Worm (Caenorhabditis elegans) whole organism, early embryonic: Measurements from ENCODE around the gene capa-1.

Source experiments
- ets-7 ChIP-seq: sonication (generic microtip); optimal IDR thresholded peaks from 2 replicates; lab custom pipeline; 2016; ENCODE audit warnings: missing genotype, missing genetic modification characterization, missing compliant biosample characterization
- hmg-4 ChIP-seq: fragments of 200-800 bp; sonication (Bioruptor generic); optimal IDR thresholded peaks from 2 replicates; lab custom pipeline; 2018; ENCODE audit warnings: mild to moderate bottlenecking, missing genetic modification characterization, missing compliant biosample characterization
- sea-1 ChIP-seq: fragments of 200-800 bp; sonication (Bioruptor generic); conservative IDR thresholded peaks from 2 replicates; pipeline ENCODE4 v1.3.6; 2022; ENCODE audit warnings: missing genetic modification characterization, missing compliant biosample characterization
- tra-4 ChIP-seq: sonication (generic microtip); optimal IDR thresholded peaks from 2 replicates; lab custom pipeline; 2017; ENCODE audit warnings: missing genetic modification characterization, missing compliant biosample characterization

ce11 chrX:5942171-5942570, 23.0 kb downstream of the capa-1 start:
- TF ChIP-seq sea-1 (GFP tag; lab: Robert Waterston, UW) (no peak), tra-4 (no peak), hmg-4 (no peak), ets-7 (tag; lab: Kevin White, UChicago) (no peak)
